Fruit fly (Drosophila melanogaster): ENCODE measurements around the gene CG34012.

DNA sequence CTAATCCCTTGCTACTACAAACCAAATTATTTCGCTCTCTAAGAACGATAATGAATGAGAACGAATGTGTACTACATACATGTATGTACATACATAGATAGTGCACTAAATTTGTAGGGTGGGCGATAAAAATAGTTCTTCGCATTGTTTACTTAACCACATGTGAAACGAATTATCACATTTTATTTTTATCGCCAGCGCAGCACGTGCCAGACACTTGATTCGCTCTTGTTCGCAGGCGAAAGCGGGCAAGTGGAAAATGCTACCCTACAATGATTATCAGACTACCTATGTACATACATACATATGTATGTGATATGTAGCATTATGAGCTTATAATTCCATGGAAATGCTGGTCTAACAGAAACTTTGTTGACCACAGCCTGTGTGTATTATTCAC lies 23.5 kb downstream of the CG34012 start:
- no peak for TF ChIP-seq CG8478 (optimal IDR thresholded peaks at IDR 0.05)
- TF ChIP-seq CTCF (optimal IDR thresholded peaks at IDR 0.05) = no peak
